Worm (Caenorhabditis elegans): Measurements from ENCODE around the gene cyp-37A1.

DNA sequence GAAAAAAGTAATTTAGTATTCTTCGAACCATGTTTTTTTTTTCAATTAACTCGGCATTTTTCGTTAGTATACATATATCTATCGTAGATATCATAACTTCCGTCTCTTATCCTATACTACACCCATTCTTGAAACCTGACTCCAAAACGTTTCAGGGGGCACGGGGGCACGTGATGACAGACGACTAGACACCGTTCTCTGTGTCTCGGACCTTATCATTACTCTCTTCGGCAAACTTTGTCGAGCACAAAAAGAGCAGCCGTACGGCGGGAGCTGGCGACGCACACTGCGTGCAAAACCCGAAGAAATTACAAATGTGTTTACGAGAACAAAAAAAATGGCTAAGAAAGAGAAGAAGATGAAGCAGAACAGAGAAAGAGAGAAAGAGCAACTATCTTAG lies 27.4 kb upstream of the cyp-37A1 start:
- TF ChIP-seq skn-1 (tag; optimal IDR thresholded peaks at IDR 0.05) = peak; percentile 65
- no peak for TF ChIP-seq zag-1 (tag; optimal IDR thresholded peaks at IDR 0.05)
- 0 out of 2 replicates have a peak, but pooled peaks have one; percentile 18 for TF ChIP-seq isw-1 (GFP tag; IDR thresholded peaks at IDR 0.05)
- TF ChIP-seq snpc-4 (tag; optimal IDR thresholded peaks at IDR 0.05) = peak; percentile 36
- peak; percentile 14 for TF ChIP-seq dsc-1 (tag; optimal IDR thresholded peaks at IDR 0.05)
- TF ChIP-seq nhr-11 (tag; optimal IDR thresholded peaks at IDR 0.05) = peak; percentile 79
- peak; percentile 75 for TF ChIP-seq ces-1 (GFP tag; optimal IDR thresholded peaks at IDR 0.05)
- TF ChIP-seq ceh-82 (tag; optimal IDR thresholded peaks at IDR 0.05) = peak in 2 of 3 experiments; percentile 41 to 57
- TF ChIP-seq lin-15B (tag; optimal IDR thresholded peaks at IDR 0.05) = peak; percentile 26
- no peak for TF ChIP-seq efl-3 (GFP tag; optimal IDR thresholded peaks at IDR 0.05)
- TF ChIP-seq dpl-1 (GFP tag; optimal IDR thresholded peaks at IDR 0.05) = peak in 2 of 3 experiments; percentile 6 to 39
- TF ChIP-seq hlh-17 (GFP tag; optimal IDR thresholded peaks at IDR 0.05; ENCODE audit: borderline replicate concordance) = no peak
- TF ChIP-seq unc-130 (tag; optimal IDR thresholded peaks at IDR 0.05) = peak; percentile 68

All from whole organism, L1 larva.